Worm (Caenorhabditis elegans) whole organism, late embryonic: ENCODE measurements around the gene T03G11.10.

Source experiments
- che-1 ChIP-seq: sonication (generic microtip); optimal IDR thresholded peaks from 2 replicates; lab custom pipeline; 2016; ENCODE audit warnings: mild to moderate bottlenecking, missing genetic modification characterization, missing compliant biosample characterization
- fkh-10 ChIP-seq: fragments of 150-350 bp; optimal IDR thresholded peaks from 2 replicates; lab custom pipeline; 2014; ENCODE audit warnings: missing biosample characterization, missing genetic modification reagents, missing genetic modification characterization

ce11 chrX:5171085-5171484, at the start of gene T03G11.10:
- no peak for TF ChIP-seq che-1 (tag; lab: Kevin White, UChicago)
- no peak for TF ChIP-seq fkh-10
